Worm (Caenorhabditis elegans) whole organism, dauer: ENCODE data around the gene misc-1.

Experiments used
- unc-62 ChIP-seq: sonication (generic microtip); optimal IDR thresholded peaks from 2 replicates; lab custom pipeline; 2017; ENCODE audit warnings: missing biosample characterization, missing genetic modification reagents, missing genetic modification characterization

Gene misc-1

ce11 chrII:333853-334449 lies 47.5 kb downstream of the misc-1 start:
- no peak for TF ChIP-seq unc-62 (GFP tag; lab: Kevin White, UChicago)

- TF ChIP-seq unc-62 (GFP tag; lab: Kevin White, UChicago): no peak
Measured at ce11 chrII:334828-335227, 48.4 kb downstream of the misc-1 start.

ce11 chrII:337233-337832 lies 50.9 kb downstream of the misc-1 start, which contains the start of gene cpn-2:
cpn-2 (plus strand) TSS chrII:337782.
- TF ChIP-seq unc-62 (GFP tag; lab: Kevin White, UChicago): no peak
